Fruit fly (Drosophila melanogaster): ENCODE results near the gene CG1632.

DNA sequence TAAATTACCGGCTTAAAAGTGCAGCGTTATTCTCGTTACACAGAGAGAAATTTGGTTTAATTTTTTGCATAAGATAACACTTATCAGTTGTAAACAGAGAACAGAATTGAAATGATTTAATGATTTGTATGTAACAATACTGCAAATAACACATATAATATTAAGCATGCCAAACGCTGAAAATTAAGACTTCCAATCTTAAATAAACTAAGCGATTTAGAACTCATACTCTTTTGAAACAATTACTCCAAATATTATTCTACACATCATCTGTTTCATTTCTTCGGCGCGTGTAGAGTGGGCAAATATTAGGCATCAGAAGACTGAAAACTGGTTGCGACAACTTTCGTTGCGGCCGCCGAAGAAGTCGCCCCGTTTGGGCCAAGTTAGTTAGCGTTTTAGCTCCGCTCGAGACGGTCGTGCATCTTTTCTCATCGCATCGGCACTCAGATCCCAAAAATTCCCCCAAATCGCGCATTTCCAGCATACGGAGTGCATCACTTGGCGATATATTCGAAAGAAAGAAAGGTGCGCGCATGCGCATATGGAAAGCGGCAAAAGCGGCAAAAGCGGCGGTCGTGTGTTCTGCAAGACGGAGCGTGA, at the start of gene CG1632:
- TF ChIP-seq Sin3A (optimal IDR thresholded peaks at IDR 0.05) (no peak), insv (optimal IDR thresholded peaks at IDR 0.05) (no peak), psq (optimal IDR thresholded peaks at IDR 0.05) (no peak), ttk (optimal IDR thresholded peaks at IDR 0.05) (no peak), h (optimal IDR thresholded peaks at IDR 0.05) (no peak), Myc (optimal IDR thresholded peaks at IDR 0.05) (no peak)

All from Kc167 (cell line).